Worm (Caenorhabditis elegans) whole organism, dauer: ENCODE data around the gene C49C8.3.

ENCODE experiments used
- unc-62 ChIP-seq: sonication (generic microtip); optimal IDR thresholded peaks from 2 replicates; lab custom pipeline; 2017; ENCODE audit warnings: missing biosample characterization, missing genetic modification reagents, missing genetic modification characterization

C49C8.3 gene

DNA sequence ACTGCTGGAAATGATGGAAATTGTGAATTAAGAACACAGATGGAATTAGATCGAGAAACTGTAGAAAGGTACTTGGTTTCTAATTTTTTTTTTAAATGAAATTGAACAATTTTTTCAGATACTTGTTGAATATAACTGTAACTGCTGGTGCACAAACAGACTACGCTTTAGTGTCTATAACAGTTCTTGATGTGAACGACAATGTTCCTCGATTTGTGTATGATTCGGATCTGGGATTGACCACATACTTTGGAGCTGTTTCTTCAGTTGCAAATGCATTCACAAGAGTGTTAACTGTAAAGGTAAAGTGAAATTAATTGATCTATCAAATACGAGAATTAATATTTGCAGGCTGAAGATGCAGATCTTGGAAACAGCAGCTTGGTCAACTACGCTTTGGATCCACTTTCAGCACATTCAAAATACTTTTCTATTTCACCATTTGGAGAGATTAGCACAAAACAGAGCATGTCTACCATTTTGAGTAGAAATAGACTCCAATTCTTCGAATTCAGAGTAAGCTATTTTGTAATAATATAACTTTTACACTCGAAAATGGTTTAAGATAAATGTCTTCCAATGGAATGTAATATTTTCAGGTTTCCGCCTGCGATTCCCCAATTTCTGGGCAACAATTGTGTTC, 29.3 kb downstream of the C49C8.3 start:
- TF ChIP-seq unc-62 (GFP tag; lab: Kevin White, UChicago) = no peak

- no peak for TF ChIP-seq unc-62 (GFP tag; lab: Kevin White, UChicago)
Observed at ce11 chrIV:8677303-8677702, 32.8 kb downstream of the C49C8.3 start, which contains the start of gene F08B4.8. Gene F08B4.8 (plus strand): TSS chrIV:8677603.

DNA sequence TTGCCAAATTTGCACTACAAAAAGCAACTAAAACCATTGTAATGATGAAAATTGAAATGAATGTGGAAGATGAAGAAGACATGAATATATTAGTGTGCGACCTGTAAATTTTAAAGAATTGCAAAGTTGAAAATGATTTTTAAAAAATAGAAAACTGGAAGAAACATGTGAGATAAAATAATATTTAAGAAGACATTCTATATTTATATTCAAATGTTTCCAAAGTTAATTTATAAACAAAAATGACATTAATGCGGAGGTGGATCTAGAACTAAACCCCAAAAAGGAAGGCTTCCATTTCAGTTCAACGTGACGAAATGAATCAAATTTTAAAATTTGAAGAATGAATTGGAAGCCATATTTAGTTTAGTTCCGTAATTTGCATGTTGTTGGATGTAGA, 34.7 kb downstream of the C49C8.3 start, which contains the start of gene nlp-60:
TSS of gene nlp-60 (minus strand) at position 101 of the 400 bp plus-strand sequence.
- TF ChIP-seq unc-62 (GFP tag; lab: Kevin White, UChicago) = no peak

DNA sequence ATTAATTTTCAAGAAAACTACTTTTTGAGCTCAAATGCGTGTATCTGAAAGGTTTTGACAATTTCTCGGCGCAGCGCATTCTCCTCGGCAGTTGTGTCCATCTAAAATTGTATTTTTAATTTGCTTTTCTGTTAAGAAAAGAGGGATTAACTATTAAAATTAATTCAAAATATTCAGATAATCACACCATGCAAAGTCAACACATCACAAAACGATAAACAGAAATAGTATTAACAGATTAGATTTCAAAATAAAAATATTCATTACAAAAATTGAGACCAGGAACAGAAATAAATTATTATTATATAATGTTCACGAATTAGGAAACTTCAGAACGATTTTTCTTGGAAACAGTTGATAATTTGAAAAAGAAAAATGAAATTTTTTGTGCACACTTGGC, 42.0 kb downstream of the C49C8.3 start, which contains the start of gene pole-2:
TSS of gene pole-2 (minus strand) at position 101 of the 400 bp plus-strand sequence.
- no peak for TF ChIP-seq unc-62 (GFP tag; lab: Kevin White, UChicago)

DNA sequence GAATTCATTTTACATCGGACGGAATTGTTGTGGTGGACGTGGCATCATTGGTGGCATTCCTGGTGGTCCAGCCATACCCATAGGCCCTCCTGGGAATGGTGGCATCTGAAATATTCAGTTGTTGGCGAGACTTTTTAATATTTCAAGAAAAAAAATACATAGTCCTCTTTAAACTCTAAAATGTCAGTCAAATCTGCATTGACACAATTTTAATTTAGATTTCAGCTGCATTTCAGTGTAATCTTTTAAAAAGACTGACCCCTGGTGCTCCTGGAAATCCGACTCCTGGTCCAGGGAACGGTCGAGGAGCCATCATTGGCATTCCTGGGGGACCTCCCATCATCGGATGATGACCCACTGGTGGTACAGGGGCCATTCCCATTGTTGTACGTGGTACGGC, 42.4 kb downstream of the C49C8.3 start:
- TF ChIP-seq unc-62 (GFP tag; lab: Kevin White, UChicago) = no peak

ce11 chrIV:8687605-8688191, 43.2 kb downstream of the C49C8.3 start, which contains the start of gene snrp-3:
Gene snrp-3 (minus strand): TSS chrIV:8687810.
- no peak for TF ChIP-seq unc-62 (GFP tag; lab: Kevin White, UChicago)

- no peak for TF ChIP-seq unc-62 (GFP tag; lab: Kevin White, UChicago)
Observed at ce11 chrIV:8691486-8691885, 47.0 kb downstream of the C49C8.3 start, which contains the start of the genes hst-1 and ints-6. Gene hst-1 (minus strand): TSS chrIV:8691513. Gene ints-6 (plus strand): TSS chrIV:8691745.
